Worm (Caenorhabditis elegans): ENCODE results near the gene swt-4.

Gene swt-4

ce11 chrIII:10599699-10600098 is 29.2 kb downstream of the swt-4 start:
- no peak for TF ChIP-seq unc-62 (GFP tag; optimal IDR thresholded peaks at IDR 0.05)

ce11 chrIII:10596387-10596786 is 32.6 kb downstream of the swt-4 start, which contains the start of gene Y39A1A.3:
Gene Y39A1A.3, minus strand, starts transcription at chrIII:10596487.
- no peak for TF ChIP-seq unc-62 (GFP tag; optimal IDR thresholded peaks at IDR 0.05)

- TF ChIP-seq unc-62 (GFP tag; optimal IDR thresholded peaks at IDR 0.05), result no peak
Observed at ce11 chrIII:10595066-10595465, 33.9 kb downstream of the swt-4 start, which contains the start of gene Y45F3A.9. Gene Y45F3A.9, minus strand, starts transcription at chrIII:10595166.

ce11 chrIII:10592729-10593128 is 36.2 kb downstream of the swt-4 start, which contains the start of gene Y45F3A.8:
Gene Y45F3A.8, minus strand, starts transcription at chrIII:10592829.
- TF ChIP-seq unc-62 (GFP tag; optimal IDR thresholded peaks at IDR 0.05), result no peak

ce11 chrIII:10592074-10592473 is 36.9 kb downstream of the swt-4 start:
- no peak for TF ChIP-seq unc-62 (GFP tag; optimal IDR thresholded peaks at IDR 0.05)

ce11 chrIII:10586243-10586642 is 42.7 kb downstream of the swt-4 start, which contains the start of gene Y45F3A.5:
Gene Y45F3A.5, minus strand, starts transcription at chrIII:10586343.
- no peak for TF ChIP-seq unc-62 (GFP tag; optimal IDR thresholded peaks at IDR 0.05)

ce11 chrIII:10583483-10583882 is 45.5 kb downstream of the swt-4 start:
- TF ChIP-seq unc-62 (GFP tag; optimal IDR thresholded peaks at IDR 0.05), result no peak

ce11 chrIII:10580206-10580605 is 48.7 kb downstream of the swt-4 start:
- no peak for TF ChIP-seq unc-62 (GFP tag; optimal IDR thresholded peaks at IDR 0.05)

ce11 chrIII:10578873-10579272 is 50.1 kb downstream of the swt-4 start:
- TF ChIP-seq unc-62 (GFP tag; optimal IDR thresholded peaks at IDR 0.05), result no peak

ce11 chrIII:10577782-10578181 is 51.2 kb downstream of the swt-4 start:
- no peak for TF ChIP-seq unc-62 (GFP tag; optimal IDR thresholded peaks at IDR 0.05)
